Worm (Caenorhabditis elegans) whole organism, L4 larva: ENCODE data around the gene Y75B8A.10.
A peak's percentile ranks its signal among the peaks of the same experiment; 100 is the strongest.
"Not testable (repeated sequence)": the region's sequence is repeated elsewhere in the genome, so short reads cannot be mapped to it uniquely, and the experiment has no call there.

Source experiments
- D1046.2 ChIP-seq: fragments of 200-800 bp; sonication (Bioruptor generic); IDR thresholded peaks from 2 replicates; pipeline ENCODE4 v1.3.6; 2022; ENCODE audit warnings: missing genetic modification characterization, missing compliant biosample characterization
- F10B5.3 ChIP-seq: sonication (generic microtip); optimal IDR thresholded peaks from 2 replicates; lab custom pipeline; 2016; ENCODE audit warnings: mild to moderate bottlenecking, missing genetic modification characterization, missing compliant biosample characterization
- T26A8.4 ChIP-seq: fragments of 200-800 bp; sonication (Bioruptor generic); IDR thresholded peaks from 2 replicates; pipeline ENCODE4 v1.3.6; 2022; ENCODE audit warnings: missing genetic modification characterization, missing compliant biosample characterization
- Y105C5A.15 ChIP-seq: fragments of 200-800 bp; sonication (Bioruptor generic); IDR thresholded peaks from 2 replicates; pipeline ENCODE4 v1.3.6; 2022; ENCODE audit warnings: missing genetic modification characterization, missing compliant biosample characterization
- Y48G9A.11 ChIP-seq: fragments of 200-800 bp; sonication (Bioruptor generic); IDR thresholded peaks from 2 replicates; pipeline ENCODE4 v1.3.6; 2022; ENCODE audit warnings: missing genetic modification reagents, missing genetic modification characterization, missing compliant biosample characterization
- aha-1 ChIP-seq: fragments of 150-350 bp; peaks from one replicate; lab custom pipeline; 2014; ENCODE audit warnings: missing biosample characterization, missing genetic modification characterization
- ceh-82 ChIP-seq: sonication (generic microtip); optimal IDR thresholded peaks from 2 replicates; lab custom pipeline; 2017; ENCODE audit warnings: missing biosample characterization, missing genetic modification characterization
- cey-2 ChIP-seq: sonication (generic microtip); optimal IDR thresholded peaks from 3 replicates; lab custom pipeline; 2017; ENCODE audit warnings: missing genetic modification characterization, mild to moderate bottlenecking, missing compliant biosample characterization, antibody characterized with exemption, borderline replicate concordance; ENCODE audit not compliant: insufficient read depth
- daf-19 ChIP-seq: fragments of 200-800 bp; sonication (Bioruptor generic); conservative IDR thresholded peaks from 2 replicates; pipeline ENCODE4 v1.3.6; 2022; ENCODE audit warnings: missing genetic modification characterization, missing compliant biosample characterization
- daf-8 ChIP-seq: fragments of 200-800 bp; sonication (Bioruptor generic); IDR thresholded peaks from 2 replicates; pipeline ENCODE4 v1.3.6; 2022; ENCODE audit warnings: missing genetic modification characterization, missing compliant biosample characterization
- duxl-1 ChIP-seq: sonication (generic microtip); optimal IDR thresholded peaks from 2 replicates; lab custom pipeline; 2016; ENCODE audit warnings: mild to moderate bottlenecking, missing genetic modification characterization, moderate library complexity, missing compliant biosample characterization; ENCODE audit not compliant: poor library complexity
- dve-1 ChIP-seq: sonication (generic microtip); optimal IDR thresholded peaks from 2 replicates; lab custom pipeline; 2017; ENCODE audit warnings: antibody characterized with exemption, mild to moderate bottlenecking, missing genetic modification characterization, missing compliant biosample characterization; ENCODE audit not compliant: insufficient read depth
- egl-43 ChIP-seq: fragments of 200-800 bp; sonication (Bioruptor generic); IDR thresholded peaks from 2 replicates; pipeline ENCODE4 v1.3.6; 2022; ENCODE audit warnings: missing genetic modification reagents, missing genetic modification characterization, missing compliant biosample characterization
- fos-1 ChIP-seq: fragments of 150-350 bp; optimal IDR thresholded peaks from 2 replicates; lab custom pipeline; 2014; ENCODE audit warnings: missing biosample characterization, missing genetic modification characterization
- hif-1 ChIP-seq, 2 experiments: sonication (generic microtip); optimal IDR thresholded peaks; 2 replicates each; lab custom pipeline; 2016 to 2017; ENCODE audit warnings: missing compliant biosample characterization in 2 of 2, missing genetic modification characterization in 2 of 2, missing genetic modification reagents in 2 of 2, missing genotype in 2 of 2, mild to moderate bottlenecking in 1 of 2
- lin-1 ChIP-seq: fragments of 200-800 bp; sonication (Bioruptor generic); IDR thresholded peaks from 2 replicates; pipeline ENCODE4 v1.3.6; 2022; ENCODE audit warnings: missing genetic modification reagents, missing genetic modification characterization, missing compliant biosample characterization
- lin-38 ChIP-seq: fragments of 200-800 bp; sonication (Bioruptor generic); IDR thresholded peaks from 2 replicates; pipeline ENCODE4 v1.3.6; 2022; ENCODE audit warnings: missing genetic modification reagents, missing genetic modification characterization, missing compliant biosample characterization
- mdt-29 ChIP-seq: fragments of 200-800 bp; sonication (Bioruptor generic); IDR thresholded peaks from 2 replicates; pipeline ENCODE4 v1.3.6; 2022; ENCODE audit warnings: missing genetic modification reagents, missing genetic modification characterization, missing compliant biosample characterization
- mes-2 ChIP-seq: sonication (generic microtip); optimal IDR thresholded peaks from 2 replicates; lab custom pipeline; 2016; ENCODE audit warnings: missing genotype, mild to moderate bottlenecking, missing genetic modification characterization, missing compliant biosample characterization; ENCODE audit not compliant: poor library complexity, severe bottlenecking
- nhr-10 ChIP-seq: fragments of 150-350 bp; optimal IDR thresholded peaks from 2 replicates; lab custom pipeline; 2014; ENCODE audit warnings: missing biosample characterization, missing genetic modification characterization
- nhr-11 ChIP-seq: fragments of 150-350 bp; optimal IDR thresholded peaks from 2 replicates; lab custom pipeline; 2014; ENCODE audit warnings: missing biosample characterization, missing genetic modification characterization
- nhr-28 ChIP-seq: fragments of 150-350 bp; optimal IDR thresholded peaks from 2 replicates; lab custom pipeline; 2014; ENCODE audit warnings: missing biosample characterization, missing genetic modification characterization
- nhr-42 ChIP-seq: fragments of 200-800 bp; sonication (Bioruptor generic); IDR thresholded peaks from 2 replicates; pipeline ENCODE4 v1.3.6; 2022; ENCODE audit warnings: missing genetic modification characterization, missing compliant biosample characterization
- nhr-48 ChIP-seq: sonication (generic microtip); optimal IDR thresholded peaks from 2 replicates; lab custom pipeline; 2016; ENCODE audit warnings: mild to moderate bottlenecking, missing genetic modification characterization, missing compliant biosample characterization
- sdz-12 ChIP-seq: fragments of 200-800 bp; sonication (Bioruptor generic); optimal IDR thresholded peaks from 2 replicates; lab custom pipeline; 2018; ENCODE audit warnings: mild to moderate bottlenecking, missing genetic modification characterization, missing compliant biosample characterization
- set-16 ChIP-seq: fragments of 200-800 bp; sonication (Bioruptor generic); IDR thresholded peaks from 2 replicates; pipeline ENCODE4 v1.3.6; 2022; ENCODE audit warnings: missing genetic modification reagents, missing genetic modification characterization, missing compliant biosample characterization
- spr-3 ChIP-seq: fragments of 200-800 bp; sonication (Bioruptor generic); optimal IDR thresholded peaks from 2 replicates; lab custom pipeline; 2018; ENCODE audit warnings: mild to moderate bottlenecking, missing genetic modification characterization, missing compliant biosample characterization
- unc-39 ChIP-seq: sonication (generic microtip); optimal IDR thresholded peaks from 2 replicates; lab custom pipeline; 2017; ENCODE audit warnings: missing biosample characterization, missing genetic modification characterization
- zfp-3 ChIP-seq: fragments of 200-800 bp; sonication (Bioruptor generic); conservative IDR thresholded peaks from 2 replicates; pipeline ENCODE4 v1.3.6; 2022; ENCODE audit warnings: missing genetic modification reagents, missing genetic modification characterization, missing compliant biosample characterization
- zip-2 ChIP-seq: fragments of 150-350 bp; optimal IDR thresholded peaks from 2 replicates; lab custom pipeline; 2014; ENCODE audit warnings: missing biosample characterization, missing genetic modification characterization

Gene Y75B8A.10

DNA sequence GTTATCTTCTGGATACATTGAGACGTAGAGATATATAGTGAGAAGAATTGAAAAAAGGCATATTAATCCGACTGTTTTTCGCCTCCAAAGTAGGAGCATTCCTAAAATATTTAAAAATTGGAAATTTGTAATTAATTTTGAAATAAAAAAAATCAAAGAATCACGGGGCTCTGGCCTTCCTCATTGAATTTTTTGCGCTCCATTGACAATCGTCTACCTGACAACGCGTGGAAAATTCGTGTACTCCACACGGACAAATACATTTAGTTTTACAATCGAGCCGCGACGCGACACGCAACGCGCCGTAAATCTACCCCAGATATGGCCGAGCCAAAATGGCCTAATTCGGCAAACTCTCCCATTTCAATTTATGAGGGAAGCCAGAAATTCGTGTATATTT lies 5.7 kb downstream of the Y75B8A.10 start, which contains the start of gene gly-11:
TSS of gene gly-11 (minus strand) at position 101 of the 400 bp plus-strand sequence.
- not testable (repeated sequence) for TF ChIP-seq zfp-3 (GFP tag; lab: Robert Waterston, UW); nhr-11 (tag; lab: Kevin White, UChicago); lin-38 (GFP tag; lab: Robert Waterston, UW)

ce11 chrIII:12167030-12167429 lies 15.8 kb downstream of the Y75B8A.10 start:
- no peak for TF ChIP-seq unc-39
- peak; percentile 73 for TF ChIP-seq set-16 (GFP tag; lab: Robert Waterston, UW)

DNA sequence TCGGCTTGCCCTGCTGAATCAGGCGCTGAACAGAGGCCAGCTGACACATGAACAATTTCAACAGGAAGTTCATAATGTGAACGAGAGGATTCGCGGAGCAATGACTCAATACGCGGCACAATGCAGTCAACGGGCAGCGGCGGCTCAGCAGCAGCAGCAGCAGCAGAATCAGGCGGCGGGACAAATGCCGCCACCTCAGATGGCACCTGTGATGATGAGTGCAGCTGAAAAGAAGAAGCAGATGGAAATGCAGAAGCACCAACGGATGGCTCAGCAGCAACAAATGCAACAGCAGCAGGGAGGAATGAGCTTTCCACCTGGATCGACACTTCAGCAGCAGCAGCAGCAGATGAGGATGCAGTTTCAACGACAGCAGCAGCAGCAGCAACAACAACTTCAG lies 17.5 kb downstream of the Y75B8A.10 start:
- TF ChIP-seq sdz-12 (GFP tag; lab: Kevin White, UChicago) (peak; percentile 14), set-16 (GFP tag; lab: Robert Waterston, UW) (peak; percentile 84), spr-3 (GFP tag; lab: Kevin White, UChicago) (no peak)
- TF ChIP-seq, all 104 proteins: peak for 2

- TF ChIP-seq mdt-29 (GFP tag; lab: Robert Waterston, UW) = no peak
- no peak for TF ChIP-seq D1046.2 (GFP tag; lab: Robert Waterston, UW)
- no peak for TF ChIP-seq cey-2
- TF ChIP-seq fos-1 = no peak
- TF ChIP-seq Y105C5A.15 = no peak
- no peak for TF ChIP-seq nhr-42 (GFP tag; lab: Robert Waterston, UW)
- TF ChIP-seq F10B5.3 (tag; lab: Kevin White, UChicago) = no peak
- no peak for TF ChIP-seq nhr-48 (tag; lab: Kevin White, UChicago)
- TF ChIP-seq nhr-28 = no peak
These were observed 18.4 kb downstream of the Y75B8A.10 start for ce11 chrIII:12164414-12164813.

DNA sequence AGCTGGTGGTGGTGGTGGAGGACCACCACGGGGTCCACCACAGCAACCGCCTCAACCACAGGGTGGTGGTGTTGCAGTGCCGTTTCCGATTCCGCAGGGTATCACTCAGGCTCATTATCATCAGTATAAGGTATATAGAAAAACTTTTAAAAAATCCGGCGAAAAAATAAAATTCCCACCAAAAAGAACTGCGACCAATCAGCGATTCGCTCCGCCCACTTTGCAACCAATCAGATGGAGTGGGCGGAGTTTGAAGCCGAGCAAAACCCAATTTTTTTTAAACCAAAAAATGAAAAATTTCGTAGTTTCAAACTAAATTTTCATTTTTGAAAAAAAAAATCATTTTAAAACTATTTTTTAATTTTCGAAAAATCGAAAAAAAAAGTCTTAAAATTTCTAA lies 21.9 kb downstream of the Y75B8A.10 start:
- no peak for TF ChIP-seq zip-2 (tag; lab: Kevin White, UChicago)
- no peak for TF ChIP-seq dve-1 (tag; lab: Kevin White, UChicago)
- TF ChIP-seq aha-1 (tag; lab: Kevin White, UChicago) = peak; percentile 54
- TF ChIP-seq daf-19 = no peak
- TF ChIP-seq set-16 (GFP tag; lab: Robert Waterston, UW) = peak; percentile 40; the same call in 1 of the 2 replicates
- TF ChIP-seq hif-1 (tag; optimal IDR thresholded peaks at IDR 0.05; lab: Kevin White, UChicago) = no peak

ce11 chrIII:12160458-12160857 lies 22.4 kb downstream of the Y75B8A.10 start, which contains the start of gene Y75B8A.8:
Gene Y75B8A.8, plus strand, starts transcription at chrIII:12160758.
- TF ChIP-seq nhr-10 (tag; lab: Kevin White, UChicago) (no peak), daf-8 (GFP tag; lab: Robert Waterston, UW) (no peak), T26A8.4 (GFP tag; lab: Robert Waterston, UW) (no peak)

- 0 out of 2 replicates have a peak, but pooled peaks have one; percentile 22 for TF ChIP-seq egl-43 (GFP tag; lab: Robert Waterston, UW)
- TF ChIP-seq nhr-11 (tag; lab: Kevin White, UChicago) = no peak
- no peak for TF ChIP-seq spr-3 (GFP tag; lab: Kevin White, UChicago)
- no peak for TF ChIP-seq nhr-42 (GFP tag; lab: Robert Waterston, UW)
- peak; percentile 81 for TF ChIP-seq set-16 (GFP tag; lab: Robert Waterston, UW)
- TF ChIP-seq, all 104 proteins: peak for 2
These were observed 23.6 kb downstream of the Y75B8A.10 start for ce11 chrIII:12159208-12159607.

DNA sequence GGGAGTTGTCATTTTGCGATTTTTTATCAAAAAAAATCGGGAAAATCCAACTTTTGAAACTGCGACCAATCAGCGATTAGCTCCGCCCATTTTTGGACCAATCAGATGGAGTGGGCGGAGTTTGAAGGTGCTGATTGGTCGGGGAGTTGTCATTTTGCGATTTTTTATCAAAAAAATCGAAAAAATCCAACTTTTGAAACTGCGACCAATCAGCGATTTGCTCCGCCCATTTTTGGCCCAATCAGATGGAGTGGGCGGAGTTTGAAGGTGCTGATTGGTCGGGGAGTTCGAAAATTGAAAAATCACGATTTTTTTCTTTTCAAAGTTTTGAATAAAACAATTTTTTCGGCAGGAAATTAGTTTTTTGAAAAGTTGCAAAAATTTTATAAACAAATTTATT lies 25.2 kb downstream of the Y75B8A.10 start:
- TF ChIP-seq dve-1 (tag; lab: Kevin White, UChicago) = no peak
- TF ChIP-seq hif-1 (tag; optimal IDR thresholded peaks at IDR 0.05; lab: Kevin White, UChicago) = no peak
- no peak for TF ChIP-seq Y48G9A.11 (GFP tag; lab: Robert Waterston, UW)
- no peak for TF ChIP-seq egl-43 (GFP tag; lab: Robert Waterston, UW)
- no peak for TF ChIP-seq lin-1 (GFP tag; lab: Robert Waterston, UW)
- no peak for TF ChIP-seq ceh-82 (tag; lab: Kevin White, UChicago)
- no peak for TF ChIP-seq mes-2 (tag; lab: Kevin White, UChicago)
- TF ChIP-seq duxl-1 (tag; lab: Kevin White, UChicago) = no peak
